Fruit fly (Drosophila melanogaster): ENCODE measurements around the gene Smn.

- TF ChIP-seq CTCF (optimal IDR thresholded peaks at IDR 0.05) (no peak), CG8478 (optimal IDR thresholded peaks at IDR 0.05) (no peak)
Observed at dm6 chr3L:16615132-16615709, 33.9 kb upstream of the Smn start, which contains the start of gene Mo25.

Data from S2 (cell line).